Worm (Caenorhabditis elegans): ENCODE results near the gene ZC449.1.

ce11 chrX:5020996-5021395 lies 3.2 kb upstream of the ZC449.1 start, which contains the start of gene ZC449.2:
- no peak for TF ChIP-seq ama-1 (optimal IDR thresholded peaks at IDR 0.05)
- no peak for TF ChIP-seq sea-1 (GFP tag; conservative IDR thresholded peaks at IDR 0.05)
- TF ChIP-seq ceh-13 (GFP tag; optimal IDR thresholded peaks at IDR 0.05) = no peak
- TF ChIP-seq tbx-11 (GFP tag; IDR thresholded peaks at IDR 0.05) = no peak
- no peak for TF ChIP-seq tra-4 (tag; optimal IDR thresholded peaks at IDR 0.05)
